Worm (Caenorhabditis elegans) whole organism, L2 larva: ENCODE results near the gene mig-2.

Experiments used
- F13H6.1 ChIP-seq: sonication (generic microtip); optimal IDR thresholded peaks from 2 replicates; lab custom pipeline; 2016; ENCODE audit warnings: missing genetic modification characterization, missing compliant biosample characterization
- Y55F3AM.14 ChIP-seq: fragments of 200-800 bp; sonication (Bioruptor generic); optimal IDR thresholded peaks from 2 replicates; lab custom pipeline; 2018; ENCODE audit warnings: mild to moderate bottlenecking, missing genetic modification characterization, missing compliant biosample characterization
- ZK546.5 ChIP-seq: sonication (generic microtip); optimal IDR thresholded peaks from 2 replicates; lab custom pipeline; 2017; ENCODE audit warnings: missing biosample characterization, missing genetic modification characterization
- alr-1 ChIP-seq: fragments of 150-350 bp; optimal IDR thresholded peaks from 2 replicates; lab custom pipeline; 2014; ENCODE audit warnings: missing biosample characterization, missing genetic modification characterization
- blmp-1 ChIP-seq: sonication (generic microtip); optimal IDR thresholded peaks from 2 replicates; lab custom pipeline; 2017; ENCODE audit warnings: missing genetic modification characterization, mild to moderate bottlenecking, missing compliant biosample characterization, antibody characterized with exemption, moderate library complexity; ENCODE audit not compliant: insufficient read depth
- ceh-16 ChIP-seq: fragments of 150-350 bp; optimal IDR thresholded peaks from 2 replicates; lab custom pipeline; 2014; ENCODE audit warnings: missing biosample characterization, missing genetic modification characterization
- crh-2 ChIP-seq: sonication (generic microtip); optimal IDR thresholded peaks from 2 replicates; lab custom pipeline; 2017; ENCODE audit warnings: missing biosample characterization, missing genetic modification characterization
- dmd-4 ChIP-seq: sonication (generic microtip); optimal IDR thresholded peaks from 2 replicates; lab custom pipeline; 2017; ENCODE audit warnings: missing biosample characterization, missing genetic modification characterization
- egl-27 ChIP-seq: sonication (generic microtip); optimal IDR thresholded peaks from 3 replicates; lab custom pipeline; 2017; ENCODE audit warnings: missing biosample characterization, missing genetic modification reagents, missing genetic modification characterization
- elt-1 ChIP-seq: fragments of 150-350 bp; optimal IDR thresholded peaks from 2 replicates; lab custom pipeline; 2014; ENCODE audit warnings: missing biosample characterization, missing genetic modification characterization
- elt-3 ChIP-seq: sonication (generic microtip); optimal IDR thresholded peaks from 2 replicates; lab custom pipeline; 2017; ENCODE audit warnings: missing biosample characterization, missing genetic modification characterization
- fos-1 ChIP-seq: fragments of 150-350 bp; optimal IDR thresholded peaks from 2 replicates; lab custom pipeline; 2014; ENCODE audit warnings: missing biosample characterization, missing genetic modification characterization
- gmeb-1 ChIP-seq: fragments of 150-350 bp; optimal IDR thresholded peaks from 2 replicates; lab custom pipeline; 2014; ENCODE audit warnings: missing biosample characterization, missing genetic modification characterization
- lin-11 ChIP-seq: fragments of 150-350 bp; sonication (generic microtip); optimal IDR thresholded peaks from 2 replicates; lab custom pipeline; 2014; ENCODE audit warnings: missing biosample characterization, missing genetic modification characterization, inconsistent platforms, mixed read lengths
- lin-39 ChIP-seq: fragments of 150-350 bp; optimal IDR thresholded peaks from 2 replicates; lab custom pipeline; 2014; ENCODE audit warnings: missing biosample characterization, missing genetic modification reagents, missing genetic modification characterization
- lsy-2 ChIP-seq, 2 experiments: fragments of 150-350 bp in 1 of 2; sonication (generic microtip) in 1 of 2; optimal IDR thresholded peaks; 2 replicates each; lab custom pipeline; 2014 to 2017; ENCODE audit warnings: missing biosample characterization in 2 of 2, missing genetic modification characterization in 2 of 2
- mab-5 ChIP-seq: fragments of 150-350 bp; optimal IDR thresholded peaks from 2 replicates; lab custom pipeline; 2014; ENCODE audit warnings: missing biosample characterization, missing genetic modification characterization
- mbf-1 ChIP-seq: sonication (generic microtip); optimal IDR thresholded peaks from 2 replicates; lab custom pipeline; 2017; ENCODE audit warnings: missing biosample characterization, missing genetic modification characterization
- mdl-1 ChIP-seq, 2 experiments: fragments of 150-350 bp in 1 of 2; sonication (generic microtip) in 1 of 2; optimal IDR thresholded peaks; 2 replicates each; lab custom pipeline; 2017; ENCODE audit warnings: missing biosample characterization in 2 of 2, missing genetic modification characterization in 2 of 2
- nhr-10 ChIP-seq: sonication (generic microtip); optimal IDR thresholded peaks from 2 replicates; lab custom pipeline; 2017; ENCODE audit warnings: missing biosample characterization, missing genetic modification characterization
- nhr-11 ChIP-seq: fragments of 150-350 bp; optimal IDR thresholded peaks from 2 replicates; lab custom pipeline; 2014; ENCODE audit warnings: missing biosample characterization, missing genetic modification characterization
- nhr-12 ChIP-seq: fragments of 150-350 bp; optimal IDR thresholded peaks from 2 replicates; lab custom pipeline; 2014; ENCODE audit warnings: missing biosample characterization, missing genetic modification characterization
- nhr-129 ChIP-seq: fragments of 150-350 bp; optimal IDR thresholded peaks from 2 replicates; lab custom pipeline; 2014; ENCODE audit warnings: missing biosample characterization, missing genetic modification characterization
- nhr-21 ChIP-seq: fragments of 150-350 bp; optimal IDR thresholded peaks from 2 replicates; lab custom pipeline; 2014; ENCODE audit warnings: missing biosample characterization, missing genetic modification characterization
- nhr-25 ChIP-seq: fragments of 150-350 bp; sonication (generic microtip); optimal IDR thresholded peaks from 3 replicates; lab custom pipeline; 2014; ENCODE audit warnings: missing biosample characterization, missing genetic modification characterization
- nhr-6 ChIP-seq: fragments of 150-350 bp; optimal IDR thresholded peaks from 2 replicates; lab custom pipeline; 2014; ENCODE audit warnings: missing biosample characterization, missing genetic modification characterization
- nhr-77 ChIP-seq: fragments of 150-350 bp; optimal IDR thresholded peaks from 2 replicates; lab custom pipeline; 2014; ENCODE audit warnings: missing biosample characterization, missing genetic modification characterization
- peb-1 ChIP-seq: fragments of 150-350 bp; optimal IDR thresholded peaks from 2 replicates; lab custom pipeline; 2014; ENCODE audit warnings: missing biosample characterization, missing genetic modification characterization
- sem-4 ChIP-seq: fragments of 150-350 bp; optimal IDR thresholded peaks from 2 replicates; lab custom pipeline; 2014; ENCODE audit warnings: missing biosample characterization, missing genetic modification reagents, missing genetic modification characterization
- skn-1 ChIP-seq: sonication (generic microtip); optimal IDR thresholded peaks from 2 replicates; lab custom pipeline; 2017; ENCODE audit warnings: missing biosample characterization, missing genetic modification characterization
- sma-3 ChIP-seq: sonication (generic microtip); optimal IDR thresholded peaks from 2 replicates; lab custom pipeline; 2016; ENCODE audit warnings: missing genetic modification reagents, missing genetic modification characterization, missing compliant biosample characterization
- sma-9 ChIP-seq, 2 experiments: fragments of 150-350 bp in 1 of 2; sonication (generic microtip) in 1 of 2; optimal IDR thresholded peaks; 2 replicates each; lab custom pipeline; 2014 to 2016; ENCODE audit warnings: missing genetic modification characterization in 2 of 2, mild to moderate bottlenecking in 1 of 2, missing biosample characterization in 1 of 2, missing compliant biosample characterization in 1 of 2, missing genetic modification reagents in 1 of 2, moderate library complexity in 1 of 2
- snpc-4 ChIP-seq: fragments of 150-350 bp; optimal IDR thresholded peaks from 2 replicates; lab custom pipeline; 2014; ENCODE audit warnings: missing biosample characterization, missing genetic modification characterization
- unc-39 ChIP-seq: fragments of 150-350 bp; optimal IDR thresholded peaks from 2 replicates; lab custom pipeline; 2014; ENCODE audit warnings: missing biosample characterization, missing genetic modification characterization
- unc-55 ChIP-seq: fragments of 150-350 bp; sonication (generic microtip); optimal IDR thresholded peaks from 3 replicates; lab custom pipeline; 2014; ENCODE audit warnings: missing biosample characterization, missing genetic modification reagents, missing genetic modification characterization
- unc-62 ChIP-seq: fragments of 150-350 bp; optimal IDR thresholded peaks from 2 replicates; lab custom pipeline; 2014; ENCODE audit warnings: missing biosample characterization, missing genetic modification reagents, missing genetic modification characterization
- zag-1 ChIP-seq: fragments of 150-350 bp; optimal IDR thresholded peaks from 2 replicates; lab custom pipeline; 2014; ENCODE audit warnings: missing biosample characterization, missing genetic modification characterization
- ztf-1 ChIP-seq: fragments of 200-800 bp; sonication (Bioruptor generic); conservative IDR thresholded peaks from 2 replicates; pipeline ENCODE4 v1.3.6; 2022; ENCODE audit warnings: missing genetic modification characterization, missing compliant biosample characterization
- ztf-11 ChIP-seq: sonication (generic microtip); optimal IDR thresholded peaks from 2 replicates; lab custom pipeline; 2017; ENCODE audit warnings: missing biosample characterization, missing genetic modification characterization
- ztf-4 ChIP-seq: fragments of 150-350 bp; optimal IDR thresholded peaks from 2 replicates; lab custom pipeline; 2014; ENCODE audit warnings: missing biosample characterization, missing genetic modification characterization

mig-2 gene

DNA sequence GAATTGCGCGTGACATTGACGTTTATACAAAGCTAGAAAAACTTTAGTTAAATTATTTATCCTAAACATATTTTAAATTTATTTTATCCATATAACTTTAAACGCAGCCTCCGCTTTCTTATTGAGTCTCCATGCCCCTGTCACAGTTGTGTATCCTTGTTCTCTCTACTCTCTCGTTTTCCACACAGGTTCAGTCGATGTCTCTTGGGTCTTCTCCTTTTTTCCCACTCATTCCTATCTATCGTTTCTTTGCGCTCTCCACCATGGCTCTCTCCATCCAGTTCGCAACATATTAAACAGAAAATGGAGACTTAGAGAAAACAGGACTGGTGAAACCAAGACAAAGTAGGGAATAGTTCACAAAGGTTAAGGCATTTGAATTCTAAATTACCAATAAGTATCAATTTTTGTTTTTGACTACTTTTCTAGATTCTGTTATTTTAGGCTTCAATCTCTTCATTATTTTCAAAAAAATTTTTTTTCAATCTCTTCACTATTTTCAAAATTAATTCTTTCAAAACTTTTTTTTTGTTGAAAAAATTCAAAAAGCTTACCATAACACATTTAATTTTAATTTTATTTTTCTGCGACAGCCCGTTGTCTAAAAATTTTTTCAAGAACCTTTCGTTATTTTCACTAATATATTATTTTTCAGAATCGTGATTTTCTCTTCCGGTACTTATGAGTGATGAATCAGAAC is 26.2 kb upstream of the mig-2 start, which contains the start of gene sdc-2:
Gene sdc-2 (plus strand): TSS at position 650 of the 700 bp plus-strand sequence.
- peak; percentile 76 for TF ChIP-seq egl-27 (tag; lab: Kevin White, UChicago)
- TF ChIP-seq nhr-6 (tag; lab: Kevin White, UChicago): peak; percentile 86
- no peak for TF ChIP-seq nhr-12 (tag; lab: Kevin White, UChicago)
- TF ChIP-seq crh-2 (tag; lab: Kevin White, UChicago): peak; percentile 92
- no peak for TF ChIP-seq Y55F3AM.14 (GFP tag; lab: Kevin White, UChicago)
- peak; percentile 93 for TF ChIP-seq nhr-129
- TF ChIP-seq lsy-2 (tag; optimal IDR thresholded peaks at IDR 0.05; lab: Kevin White, UChicago): peak in 1 of 2 experiments; percentile 41
- TF ChIP-seq sma-9 (GFP tag; optimal IDR thresholded peaks at IDR 0.05; lab: Kevin White, UChicago): peak; percentile 71
- no peak for TF ChIP-seq sma-9 (tag; optimal IDR thresholded peaks at IDR 0.05; lab: Kevin White, UChicago)
- TF ChIP-seq unc-55 (GFP tag; lab: Kevin White, UChicago): peak; percentile 67
- peak; percentile 14 for TF ChIP-seq lin-11 (tag; lab: Kevin White, UChicago)
- TF ChIP-seq gmeb-1 (tag; lab: Kevin White, UChicago): peak; percentile 75
- no peak for TF ChIP-seq ztf-1 (GFP tag; lab: Robert Waterston, UW)
- peak; percentile 77 for TF ChIP-seq fos-1 (tag; lab: Kevin White, UChicago)
- TF ChIP-seq nhr-21 (tag; lab: Kevin White, UChicago): peak; percentile 94
- no peak for TF ChIP-seq nhr-77 (tag; lab: Kevin White, UChicago)
- TF ChIP-seq mab-5 (tag; lab: Kevin White, UChicago): peak; percentile 52
- TF ChIP-seq sma-3: peak; percentile 79
- no peak for TF ChIP-seq elt-1 (tag; lab: Kevin White, UChicago)
- peak; percentile 26 for TF ChIP-seq zag-1 (tag; lab: Kevin White, UChicago)
- TF ChIP-seq F13H6.1: peak; percentile 87
- TF ChIP-seq skn-1 (tag; lab: Kevin White, UChicago): peak; percentile 39
- peak; percentile 32 for TF ChIP-seq blmp-1
- TF ChIP-seq, all 48 proteins: peak for 17

DNA sequence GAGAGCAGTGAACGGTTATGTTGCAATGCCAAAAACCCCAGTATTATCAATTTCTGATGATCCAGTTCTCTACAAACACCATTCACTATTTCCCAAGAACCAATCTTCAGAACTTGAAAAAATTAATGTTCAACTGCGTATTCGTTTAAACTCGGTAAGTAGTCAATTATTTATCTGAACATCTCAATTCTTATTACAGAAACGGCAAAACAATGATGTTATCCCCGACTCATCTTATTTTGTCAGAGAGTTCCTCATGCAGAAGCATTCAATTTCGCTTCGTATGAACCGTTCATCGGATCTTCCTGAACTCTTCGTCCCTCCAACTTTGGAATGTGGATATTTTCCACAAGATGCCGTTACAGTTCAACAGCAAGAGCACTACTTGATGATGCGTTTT is 24.7 kb upstream of the mig-2 start:
- no peak for TF ChIP-seq ceh-16 (tag; lab: Kevin White, UChicago)
- TF ChIP-seq lin-11 (tag; lab: Kevin White, UChicago): no peak
- TF ChIP-seq unc-55 (GFP tag; lab: Kevin White, UChicago): no peak
- TF ChIP-seq sma-9 (GFP tag; optimal IDR thresholded peaks at IDR 0.05; lab: Kevin White, UChicago): no peak
- TF ChIP-seq sma-9 (tag; optimal IDR thresholded peaks at IDR 0.05; lab: Kevin White, UChicago): no peak
- TF ChIP-seq egl-27 (tag; lab: Kevin White, UChicago): no peak
- no peak for TF ChIP-seq mab-5 (tag; lab: Kevin White, UChicago)
- TF ChIP-seq sma-3: no peak
- TF ChIP-seq mbf-1 (tag; lab: Kevin White, UChicago): no peak
- no peak for TF ChIP-seq lin-39 (tag; lab: Kevin White, UChicago)
- TF ChIP-seq nhr-77 (tag; lab: Kevin White, UChicago): no peak
- no peak for TF ChIP-seq ztf-4 (tag; lab: Kevin White, UChicago)
- TF ChIP-seq lsy-2 (tag; optimal IDR thresholded peaks at IDR 0.05; lab: Kevin White, UChicago): no peak
- no peak for TF ChIP-seq alr-1 (tag; lab: Kevin White, UChicago)
- no peak for TF ChIP-seq blmp-1

- TF ChIP-seq sma-9 (GFP tag; optimal IDR thresholded peaks at IDR 0.05; lab: Kevin White, UChicago): peak; percentile 73
- no peak for TF ChIP-seq sma-9 (tag; optimal IDR thresholded peaks at IDR 0.05; lab: Kevin White, UChicago)
- no peak for TF ChIP-seq ztf-4 (tag; lab: Kevin White, UChicago)
- TF ChIP-seq dmd-4: no peak
- TF ChIP-seq nhr-21 (tag; lab: Kevin White, UChicago): peak; percentile 56
- TF ChIP-seq peb-1: no peak
- no peak for TF ChIP-seq sem-4 (tag; lab: Kevin White, UChicago)
- TF ChIP-seq unc-39 (tag; lab: Kevin White, UChicago): no peak
- peak; percentile 25 for TF ChIP-seq blmp-1
- TF ChIP-seq unc-55 (GFP tag; lab: Kevin White, UChicago): no peak
- no peak for TF ChIP-seq ZK546.5 (tag; lab: Kevin White, UChicago)
- peak; percentile 12 for TF ChIP-seq crh-2 (tag; lab: Kevin White, UChicago)
- peak; percentile 24 for TF ChIP-seq sma-3
These were observed 14.8 kb upstream of the mig-2 start, which contains the start of gene C35C5.8 for ce11 chrX:11533543-11534003. Gene C35C5.8, plus strand, starts transcription at chrX:11533593.

- TF ChIP-seq blmp-1 (peak; percentile 15), sem-4 (tag; lab: Kevin White, UChicago) (no peak), nhr-10 (no peak), mdl-1 (tag; optimal IDR thresholded peaks at IDR 0.05; lab: Kevin White, UChicago) (no peak), ztf-1 (GFP tag; lab: Robert Waterston, UW) (no peak), nhr-6 (tag; lab: Kevin White, UChicago) (no peak), lin-39 (tag; lab: Kevin White, UChicago) (no peak), elt-3 (tag; lab: Kevin White, UChicago) (no peak), nhr-25 (tag; lab: Kevin White, UChicago) (peak; percentile 50), mbf-1 (tag; lab: Kevin White, UChicago) (no peak), nhr-77 (tag; lab: Kevin White, UChicago) (no peak), mab-5 (tag; lab: Kevin White, UChicago) (no peak), lsy-2 (tag; optimal IDR thresholded peaks at IDR 0.05; lab: Kevin White, UChicago) (no peak), unc-39 (tag; lab: Kevin White, UChicago) (no peak), sma-9 (GFP tag; optimal IDR thresholded peaks at IDR 0.05; lab: Kevin White, UChicago) (peak; percentile 58), sma-9 (tag; optimal IDR thresholded peaks at IDR 0.05; lab: Kevin White, UChicago) (no peak), nhr-21 (tag; lab: Kevin White, UChicago) (peak; percentile 50), unc-62 (GFP tag; lab: Kevin White, UChicago) (no peak), Y55F3AM.14 (GFP tag; lab: Kevin White, UChicago) (no peak), nhr-129 (no peak), snpc-4 (no peak), egl-27 (tag; lab: Kevin White, UChicago) (no peak), ztf-11 (tag; lab: Kevin White, UChicago) (no peak), nhr-11 (tag; lab: Kevin White, UChicago) (no peak), crh-2 (tag; lab: Kevin White, UChicago) (no peak), ztf-4 (tag; lab: Kevin White, UChicago) (no peak)
These were observed 14.0 kb upstream of the mig-2 start for ce11 chrX:11534443-11534842.
